Fruit fly (Drosophila melanogaster) whole organism, adult: ENCODE measurements around the gene UBL3.

Experiments
- CG1620 ChIP-seq: fragments of 200-800 bp; sonication (Bioruptor generic); optimal IDR thresholded peaks from 2 replicates; lab custom pipeline; 2016; ENCODE audit warnings: missing biosample characterization, missing genetic modification characterization
- CG7045 ChIP-seq: fragments of 200-800 bp; sonication (Bioruptor generic); optimal IDR thresholded peaks from 2 replicates; lab custom pipeline; 2017; ENCODE audit warnings: missing biosample characterization, mild to moderate bottlenecking, missing genetic modification characterization
- CG7101 ChIP-seq: fragments of 200-800 bp; sonication (Bioruptor generic); optimal IDR thresholded peaks from 2 replicates; lab custom pipeline; 2018; ENCODE audit warnings: missing biosample characterization, mild to moderate bottlenecking, missing genetic modification characterization, moderate library complexity
- Clk ChIP-seq: fragments of 200-800 bp; sonication (Bioruptor generic); optimal IDR thresholded peaks from 2 replicates; lab custom pipeline; 2017; ENCODE audit warnings: missing biosample characterization, missing genetic modification characterization
- Crg-1 ChIP-seq: fragments of 200-800 bp; sonication (Bioruptor generic); optimal IDR thresholded peaks from 2 replicates; lab custom pipeline; 2016; ENCODE audit warnings: missing biosample characterization, missing genetic modification characterization
- Mnt ChIP-seq: fragments of 200-800 bp; sonication (Bioruptor generic); optimal IDR thresholded peaks from 2 replicates; lab custom pipeline; 2016; ENCODE audit warnings: missing biosample characterization, mild to moderate bottlenecking, missing genetic modification characterization
- cnc ChIP-seq, 2 experiments: fragments of >200 bp; optimal IDR thresholded peaks; 2 replicates each; lab custom pipeline; 2017
- kay ChIP-seq: fragments of 200-800 bp; sonication (Bioruptor generic); peaks from one replicate; lab custom pipeline; 2016; ENCODE audit warnings: missing biosample characterization, missing genetic modification characterization, borderline replicate concordance
- toe ChIP-seq: fragments of 200-800 bp; sonication (Bioruptor generic); optimal IDR thresholded peaks from 2 replicates; lab custom pipeline; 2016; ENCODE audit warnings: missing biosample characterization, missing genetic modification characterization

DNA sequence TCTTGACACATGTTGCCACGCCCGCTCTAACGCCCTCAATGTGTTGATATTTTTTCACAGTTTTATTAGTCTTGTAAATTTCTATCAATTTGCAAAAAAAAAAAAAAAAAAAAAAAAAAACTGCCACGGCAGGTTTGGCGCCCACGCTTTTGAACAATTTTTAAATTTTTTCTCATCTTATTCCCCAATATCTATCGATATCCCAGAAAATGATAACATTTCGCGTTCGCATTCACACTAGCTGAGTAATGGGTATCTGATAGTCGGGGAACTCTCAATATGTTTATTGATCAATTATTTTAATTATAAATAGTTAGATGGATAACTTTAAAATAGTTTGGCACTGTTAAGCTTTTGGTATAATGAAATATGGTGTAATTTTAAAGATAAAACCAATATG, 11.6 kb downstream of the UBL3 start:
- TF ChIP-seq kay (GFP tag; lab: Kevin White, UChicago), result no peak
- TF ChIP-seq cnc (optimal IDR thresholded peaks at IDR 0.05; lab: Kevin White, UChicago), result no peak
- TF ChIP-seq toe, result no peak
- no peak for TF ChIP-seq CG7101
- no peak for TF ChIP-seq Clk
- TF ChIP-seq Mnt (GFP tag; lab: Kevin White, UChicago), result no peak
- TF ChIP-seq Crg-1 (GFP tag; lab: Kevin White, UChicago), result no peak
- no peak for TF ChIP-seq CG1620
- TF ChIP-seq CG7045, result no peak
